Fruit fly (Drosophila melanogaster) whole organism, prepupa: ENCODE results near the gene CG33284.

Experiments
- Blimp-1 ChIP-seq: fragments of 200-800 bp; sonication (Bioruptor generic); optimal IDR thresholded peaks from 3 replicates; lab custom pipeline; 2017; ENCODE audit warnings: missing biosample characterization, missing genetic modification characterization, mild to moderate bottlenecking, moderate library complexity, missing genetic modification reagents
- CG10631 ChIP-seq: fragments of 200-800 bp; sonication (Bioruptor generic); optimal IDR thresholded peaks from 2 replicates; lab custom pipeline; 2016; ENCODE audit warnings: missing biosample characterization, missing genetic modification characterization
- CG10669 ChIP-seq: fragments of 200-800 bp; sonication (Bioruptor generic); optimal IDR thresholded peaks from 3 replicates; lab custom pipeline; 2018; ENCODE audit warnings: missing biosample characterization, mild to moderate bottlenecking, missing genetic modification characterization, moderate library complexity
- CG11294 ChIP-seq: fragments of 200-800 bp; sonication (Bioruptor generic); IDR thresholded peaks from 2 replicates; pipeline ENCODE4 v1.3.6; 2022; ENCODE audit warnings: missing biosample characterization, missing genetic modification characterization
- CG11762 ChIP-seq: fragments of 200-800 bp; sonication (Bioruptor generic); optimal IDR thresholded peaks from 3 replicates; lab custom pipeline; 2016; ENCODE audit warnings: missing biosample characterization, missing genetic modification characterization; ENCODE audit not compliant: insufficient read depth
- CG11902 ChIP-seq: fragments of 200-800 bp; sonication (Bioruptor generic); optimal IDR thresholded peaks from 3 replicates; lab custom pipeline; 2016; ENCODE audit warnings: missing biosample characterization, missing genetic modification characterization
- CG1621 ChIP-seq: fragments of 200-800 bp; sonication (Bioruptor generic); optimal IDR thresholded peaks from 3 replicates; lab custom pipeline; 2018; ENCODE audit warnings: missing biosample characterization, mild to moderate bottlenecking, missing genetic modification characterization
- CG3032 ChIP-seq: fragments of 200-800 bp; optimal IDR thresholded peaks from 2 replicates; lab custom pipeline; 2019; ENCODE audit warnings: missing biosample characterization, mild to moderate bottlenecking, missing genetic modification characterization, moderate library complexity
- CG32006 ChIP-seq: fragments of 200-800 bp; sonication (Bioruptor generic); optimal IDR thresholded peaks from 3 replicates; lab custom pipeline; 2017; ENCODE audit warnings: missing biosample characterization, mild to moderate bottlenecking, missing genetic modification characterization
- CG34406 ChIP-seq: fragments of 200-800 bp; sonication (Bioruptor generic); optimal IDR thresholded peaks from 3 replicates; lab custom pipeline; 2016; ENCODE audit warnings: missing biosample characterization, missing genetic modification characterization
- CG3919 ChIP-seq: fragments of 200-800 bp; sonication (Bioruptor generic); optimal IDR thresholded peaks from 3 replicates; lab custom pipeline; 2016; ENCODE audit warnings: missing biosample characterization, missing genetic modification characterization
- CG4318 ChIP-seq: fragments of 200-800 bp; sonication (Bioruptor generic); optimal IDR thresholded peaks from 3 replicates; lab custom pipeline; 2017; ENCODE audit warnings: missing biosample characterization, mild to moderate bottlenecking, missing genetic modification characterization
- CG6163 ChIP-seq: fragments of 200-800 bp; sonication (Bioruptor generic); IDR thresholded peaks from 3 replicates; pipeline ENCODE4 v1.3.6; 2022; ENCODE audit warnings: missing biosample characterization, missing genetic modification characterization
- CG6276 ChIP-seq: fragments of 200-800 bp; sonication (Bioruptor generic); optimal IDR thresholded peaks from 2 replicates; lab custom pipeline; 2017; ENCODE audit warnings: missing biosample characterization, mild to moderate bottlenecking, missing genetic modification characterization
- CG6792 ChIP-seq: fragments of 200-800 bp; sonication (Bioruptor generic); optimal IDR thresholded peaks from 3 replicates; lab custom pipeline; 2016; ENCODE audit warnings: missing biosample characterization, missing genetic modification characterization
- CG6808 ChIP-seq: fragments of 200-800 bp; sonication (Bioruptor generic); optimal IDR thresholded peaks from 3 replicates; lab custom pipeline; 2017; ENCODE audit warnings: missing biosample characterization, missing genetic modification characterization, mild to moderate bottlenecking, moderate library complexity, missing genetic modification reagents
- CG6854 ChIP-seq: fragments of 200-800 bp; sonication (Bioruptor generic); optimal IDR thresholded peaks from 2 replicates; lab custom pipeline; 2017; ENCODE audit warnings: missing biosample characterization, mild to moderate bottlenecking, missing genetic modification characterization
- CG7368 ChIP-seq: fragments of 200-800 bp; sonication (Bioruptor generic); optimal IDR thresholded peaks from 3 replicates; lab custom pipeline; 2016; ENCODE audit warnings: missing biosample characterization, missing genetic modification characterization
- CG8119 ChIP-seq: fragments of 200-800 bp; sonication (Bioruptor generic); IDR thresholded peaks from 3 replicates; pipeline ENCODE4 v1.3.6; 2022; ENCODE audit warnings: missing biosample characterization, missing genetic modification characterization
- CG8319 ChIP-seq: fragments of 200-800 bp; sonication (Bioruptor generic); optimal IDR thresholded peaks from 3 replicates; lab custom pipeline; 2016; ENCODE audit warnings: missing biosample characterization, missing genetic modification characterization
- CG8632 ChIP-seq: fragments of 200-800 bp; sonication (Bioruptor generic); optimal IDR thresholded peaks from 3 replicates; lab custom pipeline; 2016; ENCODE audit warnings: missing biosample characterization, missing genetic modification characterization
- CG9139 ChIP-seq: fragments of 200-800 bp; sonication (Bioruptor generic); optimal IDR thresholded peaks from 3 replicates; lab custom pipeline; 2017; ENCODE audit warnings: missing biosample characterization, mild to moderate bottlenecking, missing genetic modification characterization
- Eip75B ChIP-seq: fragments of 200-800 bp; sonication (Bioruptor generic); optimal IDR thresholded peaks from 3 replicates; lab custom pipeline; 2016; ENCODE audit warnings: missing biosample characterization, missing genetic modification characterization
- Eip78C ChIP-seq: fragments of 200-800 bp; sonication (Bioruptor generic); peaks from one replicate; lab custom pipeline; 2016; ENCODE audit warnings: missing biosample characterization, missing genetic modification characterization
- Eip93F ChIP-seq: fragments of 200-800 bp; sonication (Bioruptor generic); optimal IDR thresholded peaks from 2 replicates; lab custom pipeline; 2016; ENCODE audit warnings: missing biosample characterization, mild to moderate bottlenecking, missing genetic modification characterization
- Ets21C ChIP-seq: fragments of 200-800 bp; sonication (Bioruptor generic); optimal IDR thresholded peaks from 3 replicates; lab custom pipeline; 2016; ENCODE audit warnings: missing biosample characterization, missing genetic modification characterization
- Ets96B ChIP-seq: fragments of 200-800 bp; optimal IDR thresholded peaks from 2 replicates; lab custom pipeline; 2019; ENCODE audit warnings: missing biosample characterization, mild to moderate bottlenecking, missing genetic modification characterization, moderate library complexity
- Hr39 ChIP-seq: fragments of 200-800 bp; sonication (Bioruptor generic); optimal IDR thresholded peaks from 2 replicates; lab custom pipeline; 2016; ENCODE audit warnings: missing biosample characterization, missing genetic modification characterization
- Hr4 ChIP-seq: fragments of 200-800 bp; sonication (Bioruptor generic); optimal IDR thresholded peaks from 3 replicates; lab custom pipeline; 2016; ENCODE audit warnings: missing biosample characterization, missing genetic modification characterization
- Lpt ChIP-seq: fragments of 200-800 bp; sonication (Bioruptor generic); optimal IDR thresholded peaks from 3 replicates; lab custom pipeline; 2016; ENCODE audit warnings: missing biosample characterization, missing genetic modification characterization
- Smox ChIP-seq: fragments of 200-800 bp; sonication (Bioruptor generic); optimal IDR thresholded peaks from 3 replicates; lab custom pipeline; 2016; ENCODE audit warnings: missing biosample characterization, missing genetic modification characterization
- Sox102F ChIP-seq: fragments of 200-800 bp; sonication (Bioruptor generic); optimal IDR thresholded peaks from 2 replicates; lab custom pipeline; 2016; ENCODE audit warnings: missing biosample characterization, mild to moderate bottlenecking, missing genetic modification characterization
- Sox14 ChIP-seq: fragments of 200-800 bp; sonication (Bioruptor generic); optimal IDR thresholded peaks from 3 replicates; lab custom pipeline; 2016; ENCODE audit warnings: missing biosample characterization, missing genetic modification characterization
- achi ChIP-seq: fragments of 200-800 bp; sonication (Bioruptor generic); optimal IDR thresholded peaks from 3 replicates; lab custom pipeline; 2016; ENCODE audit warnings: missing biosample characterization, missing genetic modification characterization
- cyc ChIP-seq: fragments of 200-800 bp; sonication (Bioruptor generic); optimal IDR thresholded peaks from 3 replicates; lab custom pipeline; 2016; ENCODE audit warnings: missing biosample characterization, missing genetic modification characterization
- dac ChIP-seq: fragments of 200-800 bp; sonication (Bioruptor generic); optimal IDR thresholded peaks from 2 replicates; lab custom pipeline; 2017; ENCODE audit warnings: missing biosample characterization, mild to moderate bottlenecking, missing genetic modification characterization
- dsx ChIP-seq: fragments of 200-800 bp; optimal IDR thresholded peaks from 3 replicates; lab custom pipeline; 2019; ENCODE audit warnings: missing biosample characterization, mild to moderate bottlenecking, missing genetic modification characterization, moderate library complexity; ENCODE audit not compliant: poor library complexity, severe bottlenecking
- eg ChIP-seq: fragments of 200-800 bp; sonication (Bioruptor generic); IDR thresholded peaks from 3 replicates; pipeline ENCODE4 v1.3.6; 2022; ENCODE audit warnings: missing biosample characterization, missing genetic modification characterization
- esn ChIP-seq: fragments of 200-800 bp; sonication (Bioruptor generic); optimal IDR thresholded peaks from 2 replicates; lab custom pipeline; 2016; ENCODE audit warnings: missing biosample characterization, mild to moderate bottlenecking, missing genetic modification characterization, moderate library complexity
- fkh ChIP-seq: fragments of 200-800 bp; sonication (Bioruptor generic); optimal IDR thresholded peaks from 3 replicates; lab custom pipeline; 2017; ENCODE audit warnings: missing biosample characterization, mild to moderate bottlenecking, missing genetic modification characterization, moderate library complexity
- net ChIP-seq: fragments of 200-800 bp; sonication (Bioruptor generic); optimal IDR thresholded peaks from 3 replicates; lab custom pipeline; 2016; ENCODE audit warnings: missing biosample characterization, missing genetic modification characterization
- pdm3 ChIP-seq: fragments of 200-800 bp; sonication (Bioruptor generic); optimal IDR thresholded peaks from 3 replicates; lab custom pipeline; 2016; ENCODE audit warnings: missing biosample characterization, missing genetic modification characterization
- salr ChIP-seq, 2 experiments: fragments of 200-800 bp; sonication (Bioruptor generic); optimal IDR thresholded peaks; 3 replicates each; lab custom pipeline; 2016 to 2018; ENCODE audit warnings: missing biosample characterization in 2 of 2, missing genetic modification characterization in 2 of 2, mild to moderate bottlenecking in 1 of 2
- spab ChIP-seq: fragments of 200-800 bp; sonication (Bioruptor generic); optimal IDR thresholded peaks from 2 replicates; lab custom pipeline; 2017; ENCODE audit warnings: missing biosample characterization, mild to moderate bottlenecking, missing genetic modification characterization, missing genetic modification reagents
- ss ChIP-seq, 2 experiments: fragments of 200-800 bp; sonication (Bioruptor generic); optimal IDR thresholded peaks; 2 replicates in 1 of 2; 3 replicates in 1 of 2; lab custom pipeline; 2017 to 2018; ENCODE audit warnings: mild to moderate bottlenecking in 2 of 2, missing biosample characterization in 2 of 2, missing genetic modification characterization in 2 of 2, moderate library complexity in 1 of 2
- svp ChIP-seq: fragments of 200-800 bp; sonication (Bioruptor generic); peaks from one replicate; lab custom pipeline; 2016; ENCODE audit warnings: missing biosample characterization, missing genetic modification characterization
- topi ChIP-seq: fragments of 200-800 bp; sonication (Bioruptor generic); optimal IDR thresholded peaks from 3 replicates; lab custom pipeline; 2016; ENCODE audit warnings: missing biosample characterization, missing genetic modification characterization

Gene CG33284

dm6 chr3L:21099019-21099447 lies 24.5 kb upstream of the CG33284 start (continued):
- TF ChIP-seq Hr39 (peak; percentile 61), net (peak; percentile 44), CG6792 (GFP tag; lab: Kevin White, UChicago) (peak; percentile 49), dsx (GFP tag; lab: Kevin White, UChicago) (peak; percentile 9), CG32006 (peak; percentile 70), CG3032 (tag; lab: Kevin White, UChicago) (peak; percentile 44), CG8119 (GFP tag; lab: Robert Waterston, UW) (no peak; the same call in 2 of the 3 replicates), Ets21C (GFP tag; lab: Kevin White, UChicago) (peak; percentile 62), Ets96B (tag; lab: Kevin White, UChicago) (peak; percentile 43), fkh (GFP tag; lab: Kevin White, UChicago) (no peak), Sox14 (GFP tag; lab: Kevin White, UChicago) (peak; percentile 57), CG6276 (GFP tag; lab: Kevin White, UChicago) (no peak), CG8319 (peak; percentile 35), CG11902 (GFP tag; lab: Kevin White, UChicago) (peak; percentile 20), Eip93F (GFP tag; lab: Kevin White, UChicago) (no peak), CG6808 (GFP tag; lab: Kevin White, UChicago) (peak; percentile 74), svp (GFP tag; lab: Kevin White, UChicago) (peak; percentile 89), Hr4 (peak; percentile 35), CG9139 (GFP tag; lab: Kevin White, UChicago) (no peak), CG1621 (tag; lab: Kevin White, UChicago) (no peak), Smox (peak; percentile 69), Sox102F (peak; percentile 49), spab (peak; percentile 56), salr (GFP tag; optimal IDR thresholded peaks at IDR 0.05; lab: Kevin White, UChicago) (peak in 1 of 2 experiments; percentile 78), cyc (GFP tag; lab: Kevin White, UChicago) (peak; percentile 61), CG10631 (GFP tag; lab: Kevin White, UChicago) (peak; percentile 58), ss (GFP tag; optimal IDR thresholded peaks at IDR 0.05; lab: Kevin White, UChicago) (peak in 1 of 2 experiments; percentile 7), CG11762 (GFP tag; lab: Kevin White, UChicago) (no peak), CG11294 (GFP tag; lab: Robert Waterston, UW) (no peak), Eip75B (peak; percentile 44), CG4318 (GFP tag; lab: Kevin White, UChicago) (no peak), achi (GFP tag; lab: Kevin White, UChicago) (peak; percentile 53), Lpt (GFP tag; lab: Kevin White, UChicago) (peak; percentile 31), dac (GFP tag; lab: Kevin White, UChicago) (no peak), CG6854 (GFP tag; lab: Kevin White, UChicago) (no peak), esn (GFP tag; lab: Kevin White, UChicago) (peak; percentile 89), CG3919 (GFP tag; lab: Kevin White, UChicago) (peak; percentile 54)

dm6 chr3L:21099908-21100307 lies 23.6 kb upstream of the CG33284 start:
- peak; percentile 48 for TF ChIP-seq Eip78C (GFP tag; lab: Kevin White, UChicago)
- TF ChIP-seq dac (GFP tag; lab: Kevin White, UChicago), result no peak
- no peak for TF ChIP-seq salr (GFP tag; optimal IDR thresholded peaks at IDR 0.05; lab: Kevin White, UChicago)
- no peak for TF ChIP-seq CG3032 (tag; lab: Kevin White, UChicago)
- no peak for TF ChIP-seq CG3919 (GFP tag; lab: Kevin White, UChicago)
- TF ChIP-seq Ets96B (tag; lab: Kevin White, UChicago), result no peak
- no peak for TF ChIP-seq CG9139 (GFP tag; lab: Kevin White, UChicago)
- TF ChIP-seq Sox14 (GFP tag; lab: Kevin White, UChicago), result no peak
- no peak for TF ChIP-seq CG8632 (GFP tag; lab: Kevin White, UChicago)
- TF ChIP-seq Blimp-1 (GFP tag; lab: Kevin White, UChicago), result no peak
- TF ChIP-seq esn (GFP tag; lab: Kevin White, UChicago), result no peak
- TF ChIP-seq CG10669, result no peak
- TF ChIP-seq eg (GFP tag; lab: Robert Waterston, UW), result peak; percentile 43; the same call in 2 of the 3 replicates
- TF ChIP-seq CG6163 (GFP tag; lab: Robert Waterston, UW), result peak; percentile 45; the same call in 1 of the 3 replicates
- TF ChIP-seq CG6276 (GFP tag; lab: Kevin White, UChicago), result no peak
- no peak for TF ChIP-seq pdm3 (GFP tag; lab: Kevin White, UChicago)
- no peak for TF ChIP-seq net
- no peak for TF ChIP-seq CG34406 (GFP tag; lab: Kevin White, UChicago)
- no peak for TF ChIP-seq svp (GFP tag; lab: Kevin White, UChicago)
- TF ChIP-seq topi (GFP tag; lab: Kevin White, UChicago), result no peak
- peak; percentile 18 for TF ChIP-seq CG6854 (GFP tag; lab: Kevin White, UChicago)
- no peak for TF ChIP-seq CG11294 (GFP tag; lab: Robert Waterston, UW)
- TF ChIP-seq CG4318 (GFP tag; lab: Kevin White, UChicago), result no peak
- no peak for TF ChIP-seq spab
- no peak for TF ChIP-seq Ets21C (GFP tag; lab: Kevin White, UChicago)
- no peak for TF ChIP-seq Lpt (GFP tag; lab: Kevin White, UChicago)
- no peak for TF ChIP-seq CG7368 (GFP tag; lab: Kevin White, UChicago)
- TF ChIP-seq CG32006, result no peak
- no peak for TF ChIP-seq fkh (GFP tag; lab: Kevin White, UChicago)
